Worm (Caenorhabditis elegans): ENCODE measurements around the gene kgb-1.
A peak's percentile ranks its signal among the peaks of the same experiment; 100 is the strongest.

Gene kgb-1

DNA sequence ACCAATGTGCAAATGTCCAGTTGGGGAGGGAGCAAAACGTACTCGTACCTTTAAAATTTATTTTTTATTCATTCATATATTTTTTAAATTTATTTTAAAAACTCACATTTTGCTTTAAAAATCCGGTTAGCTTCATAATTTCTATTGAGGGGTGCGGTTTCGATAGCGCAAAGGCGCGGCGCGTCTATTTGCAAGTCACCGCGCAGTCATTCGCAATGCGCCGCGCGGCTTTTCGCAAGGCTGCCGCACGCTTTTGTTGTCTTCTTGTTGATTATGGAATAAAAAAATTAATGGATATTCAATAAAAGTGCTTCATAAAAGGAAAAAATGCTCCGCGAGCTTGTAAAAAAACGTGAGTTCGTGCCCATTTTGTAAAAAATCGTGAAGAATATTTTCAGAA is 19.6 kb downstream of the kgb-1 start, which contains the start of the genes ears-2 and uncp-18 (continued):
- TF ChIP-seq pag-3 (tag; optimal IDR thresholded peaks at IDR 0.05; ENCODE audit: borderline replicate concordance, insufficient read depth), result no peak
- TF ChIP-seq unc-62 (GFP tag; optimal IDR thresholded peaks at IDR 0.05), result no peak
- peak; percentile 83 for TF ChIP-seq snpc-4 (tag; optimal IDR thresholded peaks at IDR 0.05)
- peak; percentile 67 for TF ChIP-seq jun-1 (tag; optimal IDR thresholded peaks at IDR 0.05)
- TF ChIP-seq vab-15 (tag; optimal IDR thresholded peaks at IDR 0.05), result peak; percentile 87
- TF ChIP-seq irx-1 (tag; optimal IDR thresholded peaks at IDR 0.05), result peak; percentile 73
- peak; percentile 86 for TF ChIP-seq lir-3 (tag; optimal IDR thresholded peaks at IDR 0.05; ENCODE audit: poor library complexity)
- TF ChIP-seq elt-3 (tag; optimal IDR thresholded peaks at IDR 0.05), result peak in 2 of 6 experiments; percentile 57 to 89
- TF ChIP-seq mef-2 (tag; optimal IDR thresholded peaks at IDR 0.05), result peak; percentile 54
- no peak for TF ChIP-seq sptf-1 (tag; optimal IDR thresholded peaks at IDR 0.05)
- TF ChIP-seq efl-3 (GFP tag; optimal IDR thresholded peaks at IDR 0.05), result peak; percentile 76
- TF ChIP-seq skn-1 (tag; optimal IDR thresholded peaks at IDR 0.05), result peak; percentile 95
- no peak for TF ChIP-seq ceh-63 (GFP tag; optimal IDR thresholded peaks at IDR 0.05)
- peak in 1 of 2 experiments; percentile 63 for TF ChIP-seq egl-27 (tag; optimal IDR thresholded peaks at IDR 0.05)
- peak; percentile 92 for TF ChIP-seq ztf-4 (tag; optimal IDR thresholded peaks at IDR 0.05)
- TF ChIP-seq C34B4.2 (tag; optimal IDR thresholded peaks at IDR 0.05), result no peak
- TF ChIP-seq fkh-8 (tag; optimal IDR thresholded peaks at IDR 0.05), result peak; percentile 86
- TF ChIP-seq xbp-1 (tag; optimal IDR thresholded peaks at IDR 0.05), result peak; percentile 92
- peak; percentile 93 for TF ChIP-seq tbx-2 (tag; optimal IDR thresholded peaks at IDR 0.05)
- TF ChIP-seq nhr-84 (tag; optimal IDR thresholded peaks at IDR 0.05), result no peak
- peak; percentile 92 for TF ChIP-seq nhr-20 (tag; optimal IDR thresholded peaks at IDR 0.05)
- TF ChIP-seq nhr-85 (tag), result peak; percentile 92
- TF ChIP-seq ces-1 (GFP tag; optimal IDR thresholded peaks at IDR 0.05), result no peak
- peak; percentile 94 for TF ChIP-seq lsy-2 (tag; optimal IDR thresholded peaks at IDR 0.05)
- TF ChIP-seq Y116A8C.19 (tag; optimal IDR thresholded peaks at IDR 0.05; ENCODE audit: borderline replicate concordance), result peak; percentile 7
- peak; percentile 74 for TF ChIP-seq elt-2 (tag; optimal IDR thresholded peaks at IDR 0.05)
- peak; percentile 32 for TF ChIP-seq hlh-4 (tag; optimal IDR thresholded peaks at IDR 0.05)
- peak; percentile 73 to 80 for TF ChIP-seq lin-35 (GFP tag; optimal IDR thresholded peaks at IDR 0.05)
- TF ChIP-seq egl-13 (tag; optimal IDR thresholded peaks at IDR 0.05), result peak; percentile 84
- peak; percentile 70 for TF ChIP-seq sup-37 (GFP tag; optimal IDR thresholded peaks at IDR 0.05)
- TF ChIP-seq swsn-7 (tag; optimal IDR thresholded peaks at IDR 0.05), result peak; percentile 95
- TF ChIP-seq lin-14 (GFP tag; optimal IDR thresholded peaks at IDR 0.05), result peak; percentile 88
- TF ChIP-seq lin-15B (tag; optimal IDR thresholded peaks at IDR 0.05), result peak; percentile 63
- peak; percentile 41 for TF ChIP-seq nhr-237 (tag; optimal IDR thresholded peaks at IDR 0.05)
- TF ChIP-seq efl-1 (optimal IDR thresholded peaks at IDR 0.05), result peak; percentile 80 to 81
- TF ChIP-seq efl-1 (GFP tag; optimal IDR thresholded peaks at IDR 0.05 in 1 of 2), result peak; percentile 69 to 98
- TF ChIP-seq mdl-1 (tag; optimal IDR thresholded peaks at IDR 0.05), result peak in 1 of 2 experiments; percentile 64
- TF ChIP-seq nhr-12 (tag; optimal IDR thresholded peaks at IDR 0.05), result no peak
- TF ChIP-seq nhr-47 (tag; optimal IDR thresholded peaks at IDR 0.05), result peak; percentile 93
- TF ChIP-seq snu-23 (GFP tag; optimal IDR thresholded peaks at IDR 0.05), result peak; percentile 94
- TF ChIP-seq nhr-28 (tag; optimal IDR thresholded peaks at IDR 0.05), result no peak

DNA sequence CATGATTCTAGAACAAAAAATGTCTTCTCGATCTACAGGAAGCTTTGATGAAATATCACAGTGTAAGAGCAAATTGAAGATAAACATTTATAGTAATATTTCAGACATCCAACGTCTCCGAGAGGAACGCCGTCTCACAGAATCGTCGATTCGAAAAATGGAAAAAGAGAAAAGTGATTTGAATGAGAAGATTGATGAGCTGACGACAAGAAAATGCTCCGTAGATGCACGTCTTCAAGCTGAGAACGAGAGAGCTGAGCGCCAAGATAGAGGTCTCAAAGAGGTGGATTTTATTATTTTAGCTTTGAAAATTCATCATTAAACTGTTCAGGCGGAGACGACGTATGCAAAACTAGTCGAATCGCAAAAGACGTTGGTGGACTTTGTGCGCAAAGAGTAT is 21.8 kb downstream of the kgb-1 start, which contains the start of gene ssna-1:
ssna-1 (plus strand) TSS at position 12 of the 400 bp plus-strand sequence.
- no peak for TF ChIP-seq efl-1 (optimal IDR thresholded peaks at IDR 0.05)
- TF ChIP-seq efl-1 (GFP tag; optimal IDR thresholded peaks at IDR 0.05 in 1 of 2), result peak in 1 of 2 experiments; percentile 30
- no peak for TF ChIP-seq C04F5.9 (tag; optimal IDR thresholded peaks at IDR 0.05)
- TF ChIP-seq lsy-2 (tag; optimal IDR thresholded peaks at IDR 0.05), result peak in 1 of 2 experiments; percentile 26
- no peak for TF ChIP-seq lin-14 (GFP tag; optimal IDR thresholded peaks at IDR 0.05)
- no peak for TF ChIP-seq nhr-71 (tag; optimal IDR thresholded peaks at IDR 0.05)
- no peak for TF ChIP-seq nhr-77 (tag; optimal IDR thresholded peaks at IDR 0.05)
- no peak for TF ChIP-seq ztf-11 (tag; optimal IDR thresholded peaks at IDR 0.05)
- no peak for TF ChIP-seq sup-37 (GFP tag; optimal IDR thresholded peaks at IDR 0.05)
- no peak for TF ChIP-seq lin-39 (tag; optimal IDR thresholded peaks at IDR 0.05)
- no peak for TF ChIP-seq zip-4 (GFP tag; optimal IDR thresholded peaks at IDR 0.05)
- no peak for TF ChIP-seq aha-1 (tag; optimal IDR thresholded peaks at IDR 0.05)
- TF ChIP-seq hpl-2 (GFP tag; optimal IDR thresholded peaks at IDR 0.05), result no peak
